Fruit fly (Drosophila melanogaster) whole organism, embryonic: ENCODE data around the gene Rpt5.

Source experiments
- Atf6 ChIP-seq: fragments of 200-800 bp; sonication (Bioruptor generic); IDR thresholded peaks from 2 replicates; pipeline ENCODE4 v1.3.6; 2022; ENCODE audit warnings: missing biosample characterization, missing genetic modification characterization
- CG10431 ChIP-seq: fragments of 200-800 bp; sonication (Bioruptor generic); optimal IDR thresholded peaks from 3 replicates; lab custom pipeline; 2018; ENCODE audit warnings: missing biosample characterization, mild to moderate bottlenecking, missing genetic modification characterization
- CG10979 ChIP-seq: fragments of 200-800 bp; sonication (Bioruptor generic); optimal IDR thresholded peaks from 2 replicates; lab custom pipeline; 2018; ENCODE audit warnings: missing biosample characterization, mild to moderate bottlenecking, missing genetic modification characterization, moderate library complexity
- CG12071 ChIP-seq: fragments of 200-800 bp; sonication (Bioruptor generic); optimal IDR thresholded peaks from 3 replicates; lab custom pipeline; 2018; ENCODE audit warnings: missing biosample characterization, mild to moderate bottlenecking, missing genetic modification characterization
- CG12104 ChIP-seq: fragments of 200-800 bp; sonication (Bioruptor generic); optimal IDR thresholded peaks from 3 replicates; lab custom pipeline; 2016; ENCODE audit warnings: missing biosample characterization, missing genetic modification characterization
- CG12299 ChIP-seq: fragments of 200-800 bp; sonication (Bioruptor generic); optimal IDR thresholded peaks from 2 replicates; lab custom pipeline; 2018; ENCODE audit warnings: missing biosample characterization, mild to moderate bottlenecking, missing genetic modification characterization
- CG12769 ChIP-seq: fragments of 200-800 bp; sonication (Bioruptor generic); optimal IDR thresholded peaks from 2 replicates; lab custom pipeline; 2019; ENCODE audit warnings: missing biosample characterization, mild to moderate bottlenecking, missing genetic modification characterization, moderate library complexity
- CG14014 ChIP-seq: fragments of 200-800 bp; sonication (Bioruptor generic); IDR thresholded peaks from 2 replicates; pipeline ENCODE4 v1.3.6; 2022; ENCODE audit warnings: missing biosample characterization, missing genetic modification characterization
- CG14965 ChIP-seq: fragments of 200-800 bp; sonication (Bioruptor generic); optimal IDR thresholded peaks from 2 replicates; lab custom pipeline; 2016; ENCODE audit warnings: missing biosample characterization, missing genetic modification characterization, borderline replicate concordance
- CG15601 ChIP-seq: fragments of 200-800 bp; sonication (Bioruptor generic); optimal IDR thresholded peaks from 3 replicates; lab custom pipeline; 2019; ENCODE audit warnings: missing biosample characterization, mild to moderate bottlenecking, missing genetic modification characterization, moderate library complexity
- CG17912 ChIP-seq: fragments of 200-800 bp; sonication (Bioruptor generic); optimal IDR thresholded peaks from 2 replicates; lab custom pipeline; 2018; ENCODE audit warnings: missing biosample characterization, mild to moderate bottlenecking, missing genetic modification characterization
- CG2678 ChIP-seq: fragments of 200-800 bp; sonication (Bioruptor generic); optimal IDR thresholded peaks from 3 replicates; lab custom pipeline; 2019; ENCODE audit warnings: missing biosample characterization, mild to moderate bottlenecking, missing genetic modification characterization, moderate library complexity
- CG3065 ChIP-seq: fragments of 200-800 bp; sonication (Bioruptor generic); optimal IDR thresholded peaks from 2 replicates; lab custom pipeline; 2016; ENCODE audit warnings: missing biosample characterization, missing genetic modification characterization
- CG32532 ChIP-seq: fragments of 200-800 bp; sonication (Bioruptor generic); IDR thresholded peaks from 2 replicates; pipeline ENCODE4 v1.3.6; 2022; ENCODE audit warnings: missing biosample characterization, missing genetic modification characterization
- CG32772 ChIP-seq: fragments of 200-800 bp; sonication (Bioruptor generic); IDR thresholded peaks from 2 replicates; pipeline ENCODE4 v1.3.6; 2022; ENCODE audit warnings: missing biosample characterization, missing genetic modification characterization
- CG3281 ChIP-seq: fragments of 200-800 bp; sonication (Bioruptor generic); optimal IDR thresholded peaks from 3 replicates; lab custom pipeline; 2017; ENCODE audit warnings: missing biosample characterization, mild to moderate bottlenecking, missing genetic modification characterization
- CG4707 ChIP-seq: fragments of 200-800 bp; sonication (Bioruptor generic); optimal IDR thresholded peaks from 2 replicates; lab custom pipeline; 2018; ENCODE audit warnings: missing biosample characterization, mild to moderate bottlenecking, missing genetic modification characterization, moderate library complexity
- CG8765 ChIP-seq: fragments of 200-800 bp; sonication (Bioruptor generic); IDR thresholded peaks from 2 replicates; pipeline ENCODE4 v1.3.6; 2022; ENCODE audit warnings: missing biosample characterization, missing genetic modification characterization
- CG9215 ChIP-seq: fragments of 200-800 bp; sonication (Bioruptor generic); IDR thresholded peaks from 2 replicates; pipeline ENCODE4 v1.3.6; 2022; ENCODE audit warnings: missing biosample characterization, missing genetic modification characterization
- CHES-1-like ChIP-seq: fragments of 200-800 bp; sonication (Bioruptor generic); optimal IDR thresholded peaks from 2 replicates; lab custom pipeline; 2016; ENCODE audit warnings: missing biosample characterization, missing genetic modification characterization
- CkIIα-i1 ChIP-seq: fragments of 200-800 bp; sonication (Bioruptor generic); IDR thresholded peaks from 2 replicates; pipeline ENCODE4 v1.3.6; 2022; ENCODE audit warnings: missing biosample characterization, missing genetic modification characterization
- D ChIP-seq, 2 experiments: fragments of 200-800 bp in 1 of 2; fragments of >200 bp in 1 of 2; sonication (Bioruptor generic) in 1 of 2; optimal IDR thresholded peaks; 2 replicates in 1 of 2; 3 replicates in 1 of 2; lab custom pipeline; 2017; ENCODE audit warnings: mild to moderate bottlenecking in 1 of 2, missing biosample characterization in 1 of 2, missing genetic modification characterization in 1 of 2, missing genetic modification reagents in 1 of 2
- D19B ChIP-seq: fragments of 200-800 bp; sonication (Bioruptor generic); optimal IDR thresholded peaks from 2 replicates; lab custom pipeline; 2017; ENCODE audit warnings: missing biosample characterization, mild to moderate bottlenecking, missing genetic modification characterization
- Dll ChIP-seq: fragments of 200-800 bp; sonication (Bioruptor generic); IDR thresholded peaks from 4 replicates; pipeline ENCODE4 v1.3.6; 2022; ENCODE audit warnings: missing biosample characterization, missing genetic modification characterization; ENCODE audit not compliant: partially characterized antibody
- Elba2 ChIP-seq: fragments of 200-800 bp; sonication (Bioruptor generic); optimal IDR thresholded peaks from 3 replicates; lab custom pipeline; 2016; ENCODE audit warnings: missing biosample characterization, missing genetic modification characterization
- Gug ChIP-seq: fragments of 200-800 bp; sonication (Bioruptor generic); IDR thresholded peaks from 4 replicates; pipeline ENCODE4 v1.3.6; 2022; ENCODE audit warnings: missing biosample characterization, missing genetic modification characterization
- HLH3B ChIP-seq: fragments of 200-800 bp; sonication (Bioruptor generic); IDR thresholded peaks from 2 replicates; pipeline ENCODE4 v1.3.6; 2022; ENCODE audit warnings: missing biosample characterization, missing genetic modification characterization
- HLH54F ChIP-seq: fragments of 200-800 bp; sonication (Bioruptor generic); optimal IDR thresholded peaks from 3 replicates; lab custom pipeline; 2016; ENCODE audit warnings: missing biosample characterization, missing genetic modification characterization
- HmgZ ChIP-seq: fragments of 200-800 bp; sonication (Bioruptor generic); optimal IDR thresholded peaks from 2 replicates; lab custom pipeline; 2018; ENCODE audit warnings: missing biosample characterization, mild to moderate bottlenecking, missing genetic modification characterization
- Hr3 ChIP-seq: fragments of 200-800 bp; sonication (Bioruptor generic); optimal IDR thresholded peaks from 3 replicates; lab custom pipeline; 2016; ENCODE audit warnings: missing biosample characterization, missing genetic modification characterization
- Hr78 ChIP-seq, 2 experiments: fragments of 200-800 bp in 1 of 2; fragments of >200 bp in 1 of 2; sonication (Bioruptor generic) in 1 of 2; optimal IDR thresholded peaks; 2 replicates each; lab custom pipeline; 2017 to 2019; ENCODE audit warnings: missing biosample characterization in 2 of 2, missing genetic modification characterization in 2 of 2, mild to moderate bottlenecking in 1 of 2, moderate library complexity in 1 of 2
- Lhr ChIP-seq: fragments of 200-800 bp; sonication (Bioruptor generic); optimal IDR thresholded peaks from 3 replicates; lab custom pipeline; 2017; ENCODE audit warnings: mild to moderate bottlenecking, missing biosample characterization, missing genetic modification reagents, missing genetic modification characterization
- Myb ChIP-seq: fragments of 200-800 bp; sonication (Bioruptor generic); optimal IDR thresholded peaks from 2 replicates; lab custom pipeline; 2016; ENCODE audit warnings: missing biosample characterization, missing genetic modification characterization
- Nf-YC ChIP-seq: fragments of 200-800 bp; optimal IDR thresholded peaks from 3 replicates; lab custom pipeline; 2019; ENCODE audit warnings: missing biosample characterization, mild to moderate bottlenecking, missing genetic modification characterization, moderate library complexity
- Rfx ChIP-seq: fragments of 200-800 bp; sonication (Bioruptor generic); IDR thresholded peaks from 2 replicates; pipeline ENCODE4 v1.3.6; 2022; ENCODE audit warnings: missing biosample characterization, missing genetic modification characterization
- chif ChIP-seq, 2 experiments: fragments of 200-800 bp; sonication (Bioruptor generic); optimal IDR thresholded peaks; 3 replicates each; lab custom pipeline; 2016; ENCODE audit warnings: missing biosample characterization in 2 of 2, missing genetic modification characterization in 2 of 2
- dati ChIP-seq: fragments of 200-800 bp; sonication (Bioruptor generic); IDR thresholded peaks from 2 replicates; pipeline ENCODE4 v1.3.6; 2022; ENCODE audit warnings: missing biosample characterization, missing genetic modification characterization
- dpn ChIP-seq, 2 experiments: fragments of 200-800 bp; sonication (Bioruptor generic); optimal IDR thresholded peaks; 3 replicates each; lab custom pipeline; 2016; ENCODE audit warnings: missing biosample characterization in 2 of 2, missing genetic modification characterization in 2 of 2
- grau ChIP-seq: fragments of 200-800 bp; optimal IDR thresholded peaks from 3 replicates; lab custom pipeline; 2019; ENCODE audit warnings: missing biosample characterization, mild to moderate bottlenecking, missing genetic modification characterization, moderate library complexity
- inv ChIP-seq: fragments of 200-800 bp; sonication (Bioruptor generic); IDR thresholded peaks from 2 replicates; pipeline ENCODE4 v1.3.6; 2022; ENCODE audit warnings: missing biosample characterization, missing genetic modification characterization; ENCODE audit not compliant: partially characterized antibody
- mam ChIP-seq: fragments of 200-800 bp; sonication (Bioruptor generic); optimal IDR thresholded peaks from 3 replicates; lab custom pipeline; 2016; ENCODE audit warnings: missing biosample characterization, missing genetic modification characterization
- pan ChIP-seq, 4 experiments: fragments of >200 bp in 3 of 4; fragments of 200-800 bp in 1 of 4; sonication (Bioruptor generic) in 1 of 4; optimal IDR thresholded peaks in 3 of 4; IDR thresholded peaks in 1 of 4; 2 replicates each; pipeline versions ENCODE4 v1.3.6 to Lab custom; 2017 to 2022; ENCODE audit warnings: missing biosample characterization in 2 of 4, missing genetic modification characterization in 2 of 4, mixed read lengths in 1 of 4
- slbo ChIP-seq: fragments of 200-800 bp; sonication (Bioruptor generic); IDR thresholded peaks from 2 replicates; pipeline ENCODE4 v1.3.6; 2022; ENCODE audit warnings: missing biosample characterization, missing genetic modification characterization
- tio ChIP-seq: fragments of 200-800 bp; sonication (Bioruptor generic); optimal IDR thresholded peaks from 2 replicates; lab custom pipeline; 2017; ENCODE audit warnings: missing biosample characterization, missing genetic modification characterization, inconsistent platforms
- tna ChIP-seq: fragments of 200-800 bp; sonication (Bioruptor generic); IDR thresholded peaks from 2 replicates; pipeline ENCODE4 v1.3.6; 2022; ENCODE audit warnings: missing biosample characterization, missing genetic modification characterization; ENCODE audit not compliant: partially characterized antibody
- tx ChIP-seq: fragments of 200-800 bp; sonication (Bioruptor generic); optimal IDR thresholded peaks from 2 replicates; lab custom pipeline; 2016; ENCODE audit warnings: missing biosample characterization, missing genetic modification characterization
- wdn ChIP-seq: fragments of 200-800 bp; sonication (Bioruptor generic); IDR thresholded peaks from 2 replicates; pipeline ENCODE4 v1.3.6; 2022; ENCODE audit warnings: missing biosample characterization, missing genetic modification characterization
- zfh2 ChIP-seq: fragments of 200-800 bp; sonication (Bioruptor generic); optimal IDR thresholded peaks from 2 replicates; lab custom pipeline; 2016; ENCODE audit warnings: missing biosample characterization, missing genetic modification characterization

Rpt5 gene

DNA sequence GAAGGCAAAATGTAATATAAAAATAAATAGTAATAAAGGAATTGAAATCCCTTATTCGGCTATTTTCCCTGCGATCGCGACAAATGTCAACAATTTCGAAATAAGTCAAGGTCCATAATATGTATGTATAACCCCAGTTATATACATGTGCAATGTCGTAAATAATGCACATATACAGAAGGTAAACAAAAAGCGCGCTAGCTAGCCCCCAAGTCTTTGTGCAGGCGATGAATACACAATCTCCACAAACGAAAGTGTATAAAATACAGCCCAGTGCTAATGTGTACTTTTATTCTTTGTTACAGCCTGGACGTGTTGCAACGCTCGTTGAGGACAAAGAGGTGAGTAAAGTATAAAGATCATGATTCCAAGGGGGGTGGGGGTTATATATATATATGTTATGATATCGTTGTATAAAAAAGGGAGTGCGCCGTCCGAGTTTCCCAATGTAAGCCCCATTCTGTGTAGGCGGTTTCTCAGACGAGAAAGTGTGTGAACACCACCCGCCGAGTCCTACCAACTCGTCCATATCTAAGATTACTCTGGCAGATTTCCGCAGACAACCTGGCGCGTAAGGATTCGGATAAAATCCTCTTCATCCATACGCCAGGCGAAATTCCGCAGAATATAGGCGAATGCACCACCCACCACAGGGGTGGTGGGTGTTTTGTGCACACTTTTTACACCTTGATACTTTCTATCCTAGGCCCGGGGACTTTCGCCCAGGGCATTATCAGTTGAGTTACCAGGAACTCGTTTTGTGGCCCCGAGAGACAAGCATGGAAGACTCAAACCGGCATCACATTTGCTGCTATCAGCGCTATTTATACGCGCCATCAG, 22.8 kb upstream of the Rpt5 start (continued):
- TF ChIP-seq pan (optimal IDR thresholded peaks at IDR 0.05; lab: Kevin White, UChicago) (no peak), pan (GFP tag; optimal IDR thresholded peaks at IDR 0.05 in 1 of 2, IDR thresholded peaks at IDR 0.05 in 1 of 2) (peak in 1 of 2 experiments; percentile 32), D19B (GFP tag; lab: Kevin White, UChicago) (no peak), CG4707 (GFP tag; lab: Kevin White, UChicago) (no peak), Atf6 (peak; percentile 40; the same call in 1 of the 2 replicates), CG3065 (GFP tag; lab: Kevin White, UChicago) (no peak), CG14965 (no peak), HmgZ (tag; lab: Kevin White, UChicago) (peak; percentile 36), HLH3B (GFP tag; lab: Robert Waterston, UW) (no peak), Elba2 (GFP tag; lab: Kevin White, UChicago) (no peak), CG12104 (GFP tag; lab: Kevin White, UChicago) (no peak), tx (GFP tag; lab: Kevin White, UChicago) (no peak), inv (GFP tag; lab: Robert Waterston, UW) (peak; percentile 45), D (optimal IDR thresholded peaks at IDR 0.05; lab: Kevin White, UChicago) (no peak), D (GFP tag; optimal IDR thresholded peaks at IDR 0.05; lab: Kevin White, UChicago) (no peak), CG2678 (tag; lab: Kevin White, UChicago) (peak; percentile 33), CHES-1-like (GFP tag; lab: Kevin White, UChicago) (no peak), CG32532 (peak; percentile 33; the same call in 1 of the 2 replicates), slbo (GFP tag; lab: Robert Waterston, UW) (no peak), CG32772 (GFP tag; lab: Robert Waterston, UW) (no peak), Lhr (GFP tag; lab: Kevin White, UChicago) (no peak), CG9215 (GFP tag; lab: Robert Waterston, UW) (no peak), grau (tag; lab: Kevin White, UChicago) (peak; percentile 14), CkIIα-i1 (GFP tag; lab: Robert Waterston, UW) (no peak), dati (GFP tag; lab: Robert Waterston, UW) (no peak), tio (GFP tag; lab: Kevin White, UChicago) (no peak), zfh2 (no peak), tna (GFP tag; lab: Robert Waterston, UW) (peak; percentile 81), chif (GFP tag; optimal IDR thresholded peaks at IDR 0.05; lab: Kevin White, UChicago) (no peak), CG15601 (tag; lab: Kevin White, UChicago) (peak; percentile 36), Myb (GFP tag; lab: Kevin White, UChicago) (no peak), wdn (GFP tag; lab: Robert Waterston, UW) (no peak), Hr78 (GFP tag; optimal IDR thresholded peaks at IDR 0.05; lab: Kevin White, UChicago) (peak in 1 of 2 experiments; percentile 30), CG12299 (tag; lab: Kevin White, UChicago) (peak; percentile 27), Dll (GFP tag; lab: Robert Waterston, UW) (0 out of 4 replicates have a peak, but pooled peaks have one; percentile 33), CG17912 (no peak), Rfx (GFP tag; lab: Robert Waterston, UW) (peak; percentile 4; the same call in 1 of the 2 replicates), CG12769 (tag; lab: Kevin White, UChicago) (peak; percentile 98), CG8765 (0 out of 2 replicates have a peak, but pooled peaks have one; percentile 31), dpn (GFP tag; optimal IDR thresholded peaks at IDR 0.05; lab: Kevin White, UChicago) (no peak), CG10431 (GFP tag; lab: Kevin White, UChicago) (no peak), Hr3 (GFP tag; lab: Kevin White, UChicago) (no peak), CG14014 (GFP tag; lab: Robert Waterston, UW) (no peak), Nf-YC (tag; lab: Kevin White, UChicago) (peak; percentile 38), CG12071 (GFP tag; lab: Kevin White, UChicago) (peak; percentile 20), Gug (GFP tag; lab: Robert Waterston, UW) (no peak), CG10979 (no peak), HLH54F (no peak), mam (GFP tag; lab: Kevin White, UChicago) (no peak), CG3281 (no peak)
